Worm (Caenorhabditis elegans): ENCODE measurements around the gene frg-1.

Gene frg-1

DNA sequence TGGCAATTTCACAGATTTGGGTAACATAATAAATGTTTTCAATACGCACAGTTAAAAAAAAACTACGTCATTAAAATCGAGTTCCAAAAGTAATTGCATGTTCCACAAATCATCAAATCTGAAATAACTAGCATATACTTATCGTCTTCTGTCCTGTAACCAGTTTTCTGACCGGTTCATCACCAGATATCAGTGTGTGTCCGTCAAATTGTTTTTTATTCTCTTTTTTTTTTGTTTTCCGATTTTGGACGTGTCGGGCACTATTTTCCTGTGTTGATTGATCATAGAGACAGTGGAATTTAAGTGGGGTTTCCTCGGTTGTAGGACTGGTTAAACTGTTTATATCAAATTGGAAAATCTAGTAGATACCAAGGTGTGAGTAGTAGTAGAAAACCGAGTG is 35.0 kb downstream of the frg-1 start (continued):
- no peak for TF ChIP-seq sptf-1 (tag; optimal IDR thresholded peaks at IDR 0.05)
- TF ChIP-seq efl-1 (optimal IDR thresholded peaks at IDR 0.05), result no peak
- TF ChIP-seq efl-1 (GFP tag; optimal IDR thresholded peaks at IDR 0.05 in 1 of 2), result no peak
- peak; percentile 18 for TF ChIP-seq nhr-20 (tag; optimal IDR thresholded peaks at IDR 0.05)
- TF ChIP-seq snu-23 (GFP tag; optimal IDR thresholded peaks at IDR 0.05), result peak; percentile 2
- TF ChIP-seq ceh-88 (GFP tag; IDR thresholded peaks at IDR 0.05), result no peak
- TF ChIP-seq ets-5 (GFP tag; IDR thresholded peaks at IDR 0.05), result no peak
- peak in 1 of 2 experiments; percentile 11 for TF ChIP-seq lsy-2 (tag; optimal IDR thresholded peaks at IDR 0.05)
- no peak for TF ChIP-seq Y116A8C.19 (tag; optimal IDR thresholded peaks at IDR 0.05; ENCODE audit: borderline replicate concordance)

- peak; percentile 5 for TF ChIP-seq lir-3 (tag; optimal IDR thresholded peaks at IDR 0.05; ENCODE audit: poor library complexity)
- no peak for TF ChIP-seq alr-1 (tag; optimal IDR thresholded peaks at IDR 0.05; ENCODE audit: borderline replicate concordance)
- no peak for TF ChIP-seq nhr-11 (tag; optimal IDR thresholded peaks at IDR 0.05)
- TF ChIP-seq egl-27 (tag; optimal IDR thresholded peaks at IDR 0.05), result no peak
- TF ChIP-seq ceh-63 (GFP tag; optimal IDR thresholded peaks at IDR 0.05), result no peak
- no peak for TF ChIP-seq aha-1 (tag; optimal IDR thresholded peaks at IDR 0.05)
- peak; percentile 70 for TF ChIP-seq nhr-71 (tag; optimal IDR thresholded peaks at IDR 0.05)
- TF ChIP-seq ama-1 (optimal IDR thresholded peaks at IDR 0.05), result no peak
- TF ChIP-seq grh-1 (GFP tag; IDR thresholded peaks at IDR 0.05), result no peak
- peak; percentile 18 for TF ChIP-seq F16B12.6 (tag; optimal IDR thresholded peaks at IDR 0.05)
- TF ChIP-seq pax-3 (tag; optimal IDR thresholded peaks at IDR 0.05), result peak; percentile 6
- peak in 1 of 3 experiments; percentile 57 for TF ChIP-seq ceh-82 (tag; optimal IDR thresholded peaks at IDR 0.05)
- TF ChIP-seq jun-1 (tag; optimal IDR thresholded peaks at IDR 0.05), result peak; percentile 56
- TF ChIP-seq unc-62 (GFP tag; optimal IDR thresholded peaks at IDR 0.05), result no peak
- TF ChIP-seq lsy-2 (tag; optimal IDR thresholded peaks at IDR 0.05), result peak; percentile 25 to 66
- no peak for TF ChIP-seq sptf-1 (tag; optimal IDR thresholded peaks at IDR 0.05)
- TF ChIP-seq aly-2 (tag; optimal IDR thresholded peaks at IDR 0.05), result no peak
- no peak for TF ChIP-seq pag-3 (tag; optimal IDR thresholded peaks at IDR 0.05; ENCODE audit: borderline replicate concordance, insufficient read depth)
- TF ChIP-seq zag-1 (tag; optimal IDR thresholded peaks at IDR 0.05), result no peak
- TF ChIP-seq lin-39 (tag; optimal IDR thresholded peaks at IDR 0.05), result no peak
- TF ChIP-seq tlp-1 (tag; optimal IDR thresholded peaks at IDR 0.05), result no peak
- peak; percentile 52 for TF ChIP-seq fkh-8 (tag; optimal IDR thresholded peaks at IDR 0.05)
- no peak for TF ChIP-seq ztf-4 (tag; optimal IDR thresholded peaks at IDR 0.05)
- no peak for TF ChIP-seq efl-3 (GFP tag; optimal IDR thresholded peaks at IDR 0.05)
- peak; percentile 29 for TF ChIP-seq swsn-7 (tag; optimal IDR thresholded peaks at IDR 0.05)
- TF ChIP-seq dsc-1 (tag; optimal IDR thresholded peaks at IDR 0.05), result peak; percentile 42
- peak; percentile 57 for TF ChIP-seq lin-14 (GFP tag; optimal IDR thresholded peaks at IDR 0.05)
- TF ChIP-seq nhr-20 (tag; optimal IDR thresholded peaks at IDR 0.05), result peak; percentile 47
- TF ChIP-seq Y116A8C.19 (tag; optimal IDR thresholded peaks at IDR 0.05; ENCODE audit: borderline replicate concordance), result no peak
- no peak for TF ChIP-seq C04F5.9 (tag; optimal IDR thresholded peaks at IDR 0.05)
- TF ChIP-seq dpl-1 (GFP tag; optimal IDR thresholded peaks at IDR 0.05), result peak in 2 of 3 experiments; percentile 25
- no peak for TF ChIP-seq tbx-2 (tag; optimal IDR thresholded peaks at IDR 0.05)
- TF ChIP-seq nhr-19 (GFP tag; conservative IDR thresholded peaks at IDR 0.05), result peak; percentile 25
- TF ChIP-seq unc-130 (tag; optimal IDR thresholded peaks at IDR 0.05), result peak; percentile 30
- TF ChIP-seq skn-1 (tag; optimal IDR thresholded peaks at IDR 0.05), result no peak
- no peak for TF ChIP-seq pqm-1 (tag; optimal IDR thresholded peaks at IDR 0.05)
- no peak for TF ChIP-seq egl-13 (tag; optimal IDR thresholded peaks at IDR 0.05)
- no peak for TF ChIP-seq nhr-84 (tag; optimal IDR thresholded peaks at IDR 0.05)
- TF ChIP-seq fkh-4 (tag; optimal IDR thresholded peaks at IDR 0.05; ENCODE audit: borderline replicate concordance), result no peak
- TF ChIP-seq C34B4.2 (tag; optimal IDR thresholded peaks at IDR 0.05), result no peak
- TF ChIP-seq C16A3.4 (tag; optimal IDR thresholded peaks at IDR 0.05), result peak; percentile 48
- no peak for TF ChIP-seq mef-2 (tag; optimal IDR thresholded peaks at IDR 0.05)
- TF ChIP-seq nhr-90 (tag; optimal IDR thresholded peaks at IDR 0.05; ENCODE audit: poor library complexity), result peak; percentile 37
- TF ChIP-seq mdl-1 (tag; optimal IDR thresholded peaks at IDR 0.05), result peak in 1 of 2 experiments; percentile 36
- no peak for TF ChIP-seq unc-98 (GFP tag; IDR thresholded peaks at IDR 0.05)
Measured at ce11 chrIII:13015754-13016317, 36.9 kb downstream of the frg-1 start.

Measured in whole organism, L1 larva.